Fruit fly (Drosophila melanogaster) whole organism, prepupa: ENCODE data around the gene Sam-S.

Experiments used
- Blimp-1 ChIP-seq: fragments of 200-800 bp; sonication (Bioruptor generic); optimal IDR thresholded peaks from 3 replicates; lab custom pipeline; 2017; ENCODE audit warnings: missing biosample characterization, missing genetic modification characterization, mild to moderate bottlenecking, moderate library complexity, missing genetic modification reagents
- CG10669 ChIP-seq: fragments of 200-800 bp; sonication (Bioruptor generic); optimal IDR thresholded peaks from 3 replicates; lab custom pipeline; 2018; ENCODE audit warnings: missing biosample characterization, mild to moderate bottlenecking, missing genetic modification characterization, moderate library complexity
- CG11762 ChIP-seq: fragments of 200-800 bp; sonication (Bioruptor generic); optimal IDR thresholded peaks from 3 replicates; lab custom pipeline; 2016; ENCODE audit warnings: missing biosample characterization, missing genetic modification characterization; ENCODE audit not compliant: insufficient read depth
- CG11902 ChIP-seq: fragments of 200-800 bp; sonication (Bioruptor generic); optimal IDR thresholded peaks from 3 replicates; lab custom pipeline; 2016; ENCODE audit warnings: missing biosample characterization, missing genetic modification characterization
- CG15336 ChIP-seq: fragments of 200-800 bp; sonication (Bioruptor generic); IDR thresholded peaks from 2 replicates; pipeline ENCODE4 v1.3.6; 2022; ENCODE audit warnings: missing biosample characterization, missing genetic modification characterization
- CG16779 ChIP-seq: fragments of 200-800 bp; sonication (Bioruptor generic); optimal IDR thresholded peaks from 3 replicates; lab custom pipeline; 2017; ENCODE audit warnings: missing biosample characterization, mild to moderate bottlenecking, missing genetic modification characterization
- CG32006 ChIP-seq: fragments of 200-800 bp; sonication (Bioruptor generic); optimal IDR thresholded peaks from 3 replicates; lab custom pipeline; 2017; ENCODE audit warnings: missing biosample characterization, mild to moderate bottlenecking, missing genetic modification characterization
- CG4318 ChIP-seq: fragments of 200-800 bp; sonication (Bioruptor generic); optimal IDR thresholded peaks from 3 replicates; lab custom pipeline; 2017; ENCODE audit warnings: missing biosample characterization, mild to moderate bottlenecking, missing genetic modification characterization
- CG6163 ChIP-seq: fragments of 200-800 bp; sonication (Bioruptor generic); IDR thresholded peaks from 3 replicates; pipeline ENCODE4 v1.3.6; 2022; ENCODE audit warnings: missing biosample characterization, missing genetic modification characterization
- CG6808 ChIP-seq: fragments of 200-800 bp; sonication (Bioruptor generic); optimal IDR thresholded peaks from 3 replicates; lab custom pipeline; 2017; ENCODE audit warnings: missing biosample characterization, missing genetic modification characterization, mild to moderate bottlenecking, moderate library complexity, missing genetic modification reagents
- CG6854 ChIP-seq: fragments of 200-800 bp; sonication (Bioruptor generic); optimal IDR thresholded peaks from 2 replicates; lab custom pipeline; 2017; ENCODE audit warnings: missing biosample characterization, mild to moderate bottlenecking, missing genetic modification characterization
- CG8119 ChIP-seq: fragments of 200-800 bp; sonication (Bioruptor generic); IDR thresholded peaks from 3 replicates; pipeline ENCODE4 v1.3.6; 2022; ENCODE audit warnings: missing biosample characterization, missing genetic modification characterization
- CG9139 ChIP-seq: fragments of 200-800 bp; sonication (Bioruptor generic); optimal IDR thresholded peaks from 3 replicates; lab custom pipeline; 2017; ENCODE audit warnings: missing biosample characterization, mild to moderate bottlenecking, missing genetic modification characterization
- Eip75B ChIP-seq: fragments of 200-800 bp; sonication (Bioruptor generic); optimal IDR thresholded peaks from 3 replicates; lab custom pipeline; 2016; ENCODE audit warnings: missing biosample characterization, missing genetic modification characterization
- Eip78C ChIP-seq: fragments of 200-800 bp; sonication (Bioruptor generic); peaks from one replicate; lab custom pipeline; 2016; ENCODE audit warnings: missing biosample characterization, missing genetic modification characterization
- Eip93F ChIP-seq: fragments of 200-800 bp; sonication (Bioruptor generic); optimal IDR thresholded peaks from 2 replicates; lab custom pipeline; 2016; ENCODE audit warnings: missing biosample characterization, mild to moderate bottlenecking, missing genetic modification characterization
- Ets21C ChIP-seq: fragments of 200-800 bp; sonication (Bioruptor generic); optimal IDR thresholded peaks from 3 replicates; lab custom pipeline; 2016; ENCODE audit warnings: missing biosample characterization, missing genetic modification characterization
- Gug ChIP-seq: fragments of 200-800 bp; sonication (Bioruptor generic); IDR thresholded peaks from 2 replicates; pipeline ENCODE4 v1.3.6; 2022; ENCODE audit warnings: missing biosample characterization, missing genetic modification characterization
- Hr38 ChIP-seq: sonication (Bioruptor generic); optimal IDR thresholded peaks from 2 replicates; lab custom pipeline; 2016; ENCODE audit warnings: missing biosample characterization, missing genetic modification characterization
- Hr4 ChIP-seq: fragments of 200-800 bp; sonication (Bioruptor generic); optimal IDR thresholded peaks from 3 replicates; lab custom pipeline; 2016; ENCODE audit warnings: missing biosample characterization, missing genetic modification characterization
- Lpt ChIP-seq: fragments of 200-800 bp; sonication (Bioruptor generic); optimal IDR thresholded peaks from 3 replicates; lab custom pipeline; 2016; ENCODE audit warnings: missing biosample characterization, missing genetic modification characterization
- Smox ChIP-seq: fragments of 200-800 bp; sonication (Bioruptor generic); optimal IDR thresholded peaks from 3 replicates; lab custom pipeline; 2016; ENCODE audit warnings: missing biosample characterization, missing genetic modification characterization
- Sox14 ChIP-seq: fragments of 200-800 bp; sonication (Bioruptor generic); optimal IDR thresholded peaks from 3 replicates; lab custom pipeline; 2016; ENCODE audit warnings: missing biosample characterization, missing genetic modification characterization
- Sox15 ChIP-seq: fragments of 200-800 bp; sonication (Bioruptor generic); optimal IDR thresholded peaks from 3 replicates; lab custom pipeline; 2016; ENCODE audit warnings: missing biosample characterization, missing genetic modification characterization
- acj6 ChIP-seq: fragments of 200-800 bp; sonication (Bioruptor generic); optimal IDR thresholded peaks from 3 replicates; lab custom pipeline; 2016; ENCODE audit warnings: missing biosample characterization, missing genetic modification characterization
- cyc ChIP-seq: fragments of 200-800 bp; sonication (Bioruptor generic); optimal IDR thresholded peaks from 3 replicates; lab custom pipeline; 2016; ENCODE audit warnings: missing biosample characterization, missing genetic modification characterization
- dac ChIP-seq: fragments of 200-800 bp; sonication (Bioruptor generic); optimal IDR thresholded peaks from 2 replicates; lab custom pipeline; 2017; ENCODE audit warnings: missing biosample characterization, mild to moderate bottlenecking, missing genetic modification characterization
- dsx ChIP-seq: fragments of 200-800 bp; optimal IDR thresholded peaks from 3 replicates; lab custom pipeline; 2019; ENCODE audit warnings: missing biosample characterization, mild to moderate bottlenecking, missing genetic modification characterization, moderate library complexity; ENCODE audit not compliant: poor library complexity, severe bottlenecking
- eg ChIP-seq: fragments of 200-800 bp; sonication (Bioruptor generic); IDR thresholded peaks from 3 replicates; pipeline ENCODE4 v1.3.6; 2022; ENCODE audit warnings: missing biosample characterization, missing genetic modification characterization
- fd59A ChIP-seq: fragments of 200-800 bp; sonication (Bioruptor generic); optimal IDR thresholded peaks from 2 replicates; lab custom pipeline; 2017; ENCODE audit warnings: missing biosample characterization, mild to moderate bottlenecking, missing genetic modification characterization, missing genetic modification reagents
- fd85E ChIP-seq: fragments of 200-800 bp; sonication (Bioruptor generic); optimal IDR thresholded peaks from 3 replicates; lab custom pipeline; 2016; ENCODE audit warnings: missing biosample characterization, missing genetic modification characterization
- fkh ChIP-seq: fragments of 200-800 bp; sonication (Bioruptor generic); optimal IDR thresholded peaks from 3 replicates; lab custom pipeline; 2017; ENCODE audit warnings: missing biosample characterization, mild to moderate bottlenecking, missing genetic modification characterization, moderate library complexity
- lz ChIP-seq: fragments of 200-800 bp; sonication (Bioruptor generic); optimal IDR thresholded peaks from 3 replicates; lab custom pipeline; 2016; ENCODE audit warnings: missing biosample characterization, missing genetic modification characterization
- net ChIP-seq: fragments of 200-800 bp; sonication (Bioruptor generic); optimal IDR thresholded peaks from 3 replicates; lab custom pipeline; 2016; ENCODE audit warnings: missing biosample characterization, missing genetic modification characterization
- pdm3 ChIP-seq: fragments of 200-800 bp; sonication (Bioruptor generic); optimal IDR thresholded peaks from 3 replicates; lab custom pipeline; 2016; ENCODE audit warnings: missing biosample characterization, missing genetic modification characterization
- salr ChIP-seq, 2 experiments: fragments of 200-800 bp; sonication (Bioruptor generic); optimal IDR thresholded peaks; 3 replicates each; lab custom pipeline; 2016 to 2018; ENCODE audit warnings: missing biosample characterization in 2 of 2, missing genetic modification characterization in 2 of 2, mild to moderate bottlenecking in 1 of 2
- spab ChIP-seq: fragments of 200-800 bp; sonication (Bioruptor generic); optimal IDR thresholded peaks from 2 replicates; lab custom pipeline; 2017; ENCODE audit warnings: missing biosample characterization, mild to moderate bottlenecking, missing genetic modification characterization, missing genetic modification reagents
- ss ChIP-seq, 2 experiments: fragments of 200-800 bp; sonication (Bioruptor generic); optimal IDR thresholded peaks; 2 replicates in 1 of 2; 3 replicates in 1 of 2; lab custom pipeline; 2017 to 2018; ENCODE audit warnings: mild to moderate bottlenecking in 2 of 2, missing biosample characterization in 2 of 2, missing genetic modification characterization in 2 of 2, moderate library complexity in 1 of 2
- svp ChIP-seq: fragments of 200-800 bp; sonication (Bioruptor generic); peaks from one replicate; lab custom pipeline; 2016; ENCODE audit warnings: missing biosample characterization, missing genetic modification characterization
- topi ChIP-seq: fragments of 200-800 bp; sonication (Bioruptor generic); optimal IDR thresholded peaks from 3 replicates; lab custom pipeline; 2016; ENCODE audit warnings: missing biosample characterization, missing genetic modification characterization

The Sam-S gene

DNA sequence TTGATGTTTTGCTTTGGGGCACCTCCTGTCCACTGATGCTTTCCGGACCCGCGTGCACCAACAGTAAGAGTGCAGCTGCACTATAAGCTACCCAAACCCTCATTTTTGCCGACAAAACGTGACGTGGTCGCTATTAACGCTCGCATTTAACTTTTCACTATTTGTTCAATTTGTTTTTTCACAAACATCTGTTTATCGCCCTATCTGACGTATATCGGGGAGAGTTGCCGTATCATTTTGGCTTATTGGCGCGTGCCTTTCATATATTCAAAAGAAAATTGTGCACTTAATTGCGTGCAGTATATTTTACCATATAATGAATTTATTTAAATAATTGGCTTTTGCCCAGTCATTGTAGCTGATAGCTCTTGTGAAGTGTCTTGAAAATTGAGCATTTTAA lies at the start of gene Sam-S, which contains the start of gene Nhe1:
TSS of gene Sam-S (plus strand) at position 364 of the 400 bp plus-strand sequence.
TSS of gene Nhe1 (minus strand) at position 193 of the 400 bp plus-strand sequence.
- TF ChIP-seq CG32006 (GFP tag; lab: Kevin White, UChicago) (no peak), CG11902 (GFP tag; lab: Kevin White, UChicago) (no peak), cyc (GFP tag; lab: Kevin White, UChicago) (no peak), fd59A (no peak), CG6808 (GFP tag; lab: Kevin White, UChicago) (no peak), Hr38 (GFP tag; lab: Kevin White, UChicago) (no peak), Lpt (no peak), CG6854 (GFP tag; lab: Kevin White, UChicago) (no peak), spab (GFP tag; lab: Kevin White, UChicago) (no peak), CG15336 (GFP tag; lab: Robert Waterston, UW) (0 out of 2 replicates have a peak, but pooled peaks have one; percentile 9), Sox15 (GFP tag; lab: Kevin White, UChicago) (no peak), CG4318 (no peak), CG6163 (GFP tag; lab: Robert Waterston, UW) (no peak), Ets21C (GFP tag; lab: Kevin White, UChicago) (no peak), CG10669 (GFP tag; lab: Kevin White, UChicago) (no peak), fkh (GFP tag; lab: Kevin White, UChicago) (peak; percentile 81), salr (GFP tag; optimal IDR thresholded peaks at IDR 0.05; lab: Kevin White, UChicago) (no peak)
- TF ChIP-seq, all 60 proteins: peak for 2

dm6 chr2L:59058-59603 lies 47.6 kb upstream of the Sam-S start:
- TF ChIP-seq eg (GFP tag; lab: Robert Waterston, UW), result peak; percentile 35; the same call in 1 of the 3 replicates
- TF ChIP-seq net (GFP tag; lab: Kevin White, UChicago), result peak; percentile 54
- TF ChIP-seq acj6 (GFP tag; lab: Kevin White, UChicago), result no peak
- TF ChIP-seq ss (GFP tag; optimal IDR thresholded peaks at IDR 0.05; lab: Kevin White, UChicago), result peak in 1 of 2 experiments; percentile 2
- no peak for TF ChIP-seq fd85E
- peak; percentile 14; the same call in 1 of the 2 replicates for TF ChIP-seq CG15336 (GFP tag; lab: Robert Waterston, UW)
- peak; percentile 25; the same call in 1 of the 3 replicates for TF ChIP-seq CG8119 (GFP tag; lab: Robert Waterston, UW)
- TF ChIP-seq dsx (GFP tag; lab: Kevin White, UChicago), result peak; percentile 34
- TF ChIP-seq Blimp-1, result peak; percentile 63

DNA sequence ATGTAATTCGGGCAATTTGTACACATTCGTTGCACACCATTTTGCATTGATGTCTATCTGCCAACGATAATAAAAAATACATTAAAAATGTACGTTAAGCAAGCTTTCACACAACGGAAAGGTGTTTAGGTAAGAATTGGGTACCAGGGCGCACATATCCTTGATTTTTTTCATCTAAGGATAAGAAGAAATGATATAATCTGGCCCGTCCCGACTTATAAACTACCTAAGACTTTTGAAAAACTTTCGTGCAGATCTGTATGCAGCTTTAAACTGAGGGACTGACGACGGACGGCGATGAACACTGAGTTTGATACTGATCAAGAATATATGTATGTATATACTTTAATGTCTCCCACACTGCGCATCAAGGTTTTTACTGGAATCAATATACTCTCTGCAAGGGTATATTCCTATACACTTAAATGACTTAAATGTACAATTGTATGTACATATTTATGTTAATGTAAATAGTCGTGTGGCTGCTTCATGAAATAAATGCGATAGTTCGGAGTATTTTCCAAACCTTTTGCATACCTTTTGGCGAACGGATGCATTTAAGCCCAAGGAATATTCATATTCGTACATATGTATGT lies 41.3 kb upstream of the Sam-S start, which contains the start of gene Cda5:
TSS of gene Cda5 (minus strand) at position 51 of the 596 bp plus-strand sequence.
- peak; percentile 12 for TF ChIP-seq CG32006 (GFP tag; lab: Kevin White, UChicago)
- peak; percentile 25 for TF ChIP-seq pdm3 (GFP tag; lab: Kevin White, UChicago)
- peak; percentile 44 for TF ChIP-seq Hr4
- TF ChIP-seq CG16779 (tag; lab: Kevin White, UChicago), result no peak
- no peak for TF ChIP-seq spab (GFP tag; lab: Kevin White, UChicago)
- 0 out of 3 replicates have a peak, but pooled peaks have one; percentile 13 for TF ChIP-seq CG8119 (GFP tag; lab: Robert Waterston, UW)
- TF ChIP-seq Eip78C, result peak; percentile 61

DNA sequence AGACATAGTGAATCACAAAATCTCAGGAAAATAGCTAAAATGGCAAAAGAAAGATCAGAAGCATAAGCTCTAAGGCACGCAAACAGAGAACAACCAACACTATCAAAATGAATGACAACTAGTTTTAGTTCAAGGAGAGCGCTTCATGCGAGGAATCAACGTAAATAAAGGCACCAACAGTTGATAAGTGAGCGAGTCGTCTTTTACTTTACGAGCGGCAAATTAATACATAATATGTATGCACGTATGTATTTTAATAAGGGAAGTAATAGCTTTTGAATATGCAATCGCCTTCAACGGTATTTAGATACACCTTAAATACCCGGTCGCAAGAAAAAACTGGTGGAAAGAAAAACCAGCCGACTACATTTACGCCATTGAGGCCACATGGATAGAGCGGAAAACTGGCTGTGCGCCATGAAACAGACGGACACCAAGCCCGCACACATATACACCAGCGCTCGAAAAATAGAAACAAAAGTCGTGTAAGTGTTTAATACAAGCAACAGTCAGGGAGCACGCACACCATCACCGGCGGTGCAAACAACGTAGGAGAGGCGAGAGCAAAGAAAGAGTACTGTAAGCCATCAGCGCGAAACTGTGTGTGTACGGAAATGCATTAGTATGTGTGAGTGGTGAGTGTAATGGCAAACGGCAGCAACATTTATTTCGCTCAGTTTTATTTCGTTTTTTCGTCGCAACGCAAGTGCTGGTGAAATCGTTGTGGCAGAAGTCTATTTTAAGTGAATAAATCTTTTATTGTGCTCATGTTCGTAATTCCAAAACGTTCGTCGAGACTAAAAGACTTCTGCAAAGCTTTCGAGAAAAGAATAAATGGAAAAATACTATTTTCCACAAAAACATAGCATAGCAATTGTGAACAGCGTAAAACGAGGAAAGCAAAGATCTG lies 40.1 kb upstream of the Sam-S start, which contains the start of gene dbr:
TSS of gene dbr (plus strand) at position 114 of the 910 bp plus-strand sequence.
- TF ChIP-seq CG9139 (GFP tag; lab: Kevin White, UChicago) (peak; percentile 60), Eip75B (GFP tag; lab: Kevin White, UChicago) (peak; percentile 43), Eip93F (GFP tag; lab: Kevin White, UChicago) (no peak), Gug (GFP tag; lab: Robert Waterston, UW) (peak; percentile 49; the same call in 1 of the 2 replicates), fd85E (peak; percentile 43), Blimp-1 (peak; percentile 10), CG11762 (GFP tag; lab: Kevin White, UChicago) (peak; percentile 10), Smox (GFP tag; lab: Kevin White, UChicago) (no peak), Eip78C (peak; percentile 78), Sox15 (GFP tag; lab: Kevin White, UChicago) (no peak), dac (peak; percentile 59), svp (GFP tag; lab: Kevin White, UChicago) (no peak), CG11902 (GFP tag; lab: Kevin White, UChicago) (no peak), Sox14 (GFP tag; lab: Kevin White, UChicago) (peak; percentile 51), lz (GFP tag; lab: Kevin White, UChicago) (no peak), dsx (GFP tag; lab: Kevin White, UChicago) (peak; percentile 76), CG6163 (GFP tag; lab: Robert Waterston, UW) (peak; percentile 88), topi (GFP tag; lab: Kevin White, UChicago) (peak; percentile 19)
